Worm (Caenorhabditis elegans): ENCODE results near the gene ads-1.

DNA sequence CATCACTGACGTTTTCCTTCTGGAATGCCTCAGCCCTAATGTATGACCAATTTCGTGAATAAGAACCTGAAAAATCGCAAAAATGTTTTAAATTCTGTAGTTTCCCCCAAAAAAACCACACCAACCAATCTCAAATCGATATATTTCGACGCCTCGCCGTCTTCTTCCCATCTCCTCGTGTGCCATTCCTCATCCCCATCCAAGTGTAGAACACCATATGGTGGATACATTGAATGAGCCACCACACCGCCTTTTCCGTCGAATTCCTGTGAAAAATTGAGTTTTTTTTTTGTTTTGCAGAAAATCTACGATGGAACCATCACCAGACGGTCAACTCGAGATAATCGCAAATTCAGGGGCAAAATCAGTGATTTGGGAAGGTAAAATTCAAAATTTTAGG lies 6.0 kb downstream of the ads-1 start, which contains the start of gene Y50D7A.1:
- TF ChIP-seq lin-39 (tag; optimal IDR thresholded peaks at IDR 0.05) (no peak), zag-1 (tag; optimal IDR thresholded peaks at IDR 0.05) (no peak), dmd-4 (tag; optimal IDR thresholded peaks at IDR 0.05) (no peak), ceh-82 (tag; optimal IDR thresholded peaks at IDR 0.05) (no peak), aly-2 (tag; optimal IDR thresholded peaks at IDR 0.05) (no peak), egl-27 (tag; optimal IDR thresholded peaks at IDR 0.05) (no peak), ama-1 (optimal IDR thresholded peaks at IDR 0.05) (no peak), skn-1 (tag; optimal IDR thresholded peaks at IDR 0.05) (no peak), mab-5 (tag; optimal IDR thresholded peaks at IDR 0.05) (no peak), sma-3 (GFP tag; optimal IDR thresholded peaks at IDR 0.05) (no peak), ztf-4 (tag; optimal IDR thresholded peaks at IDR 0.05) (no peak), unc-62 (GFP tag; optimal IDR thresholded peaks at IDR 0.05) (no peak)

Measured in whole organism, L2 larva.